Worm (Caenorhabditis elegans) whole organism, L4/young adult: Measurements from ENCODE around the gene set-16.

Experiments used
- W03F9.2 ChIP-seq: fragments of 150-350 bp; optimal IDR thresholded peaks from 2 replicates; lab custom pipeline; 2014; ENCODE audit warnings: missing biosample characterization, missing genetic modification characterization
- dao-5 ChIP-seq: sonication (generic microtip); optimal IDR thresholded peaks from 2 replicates; lab custom pipeline; 2016; ENCODE audit warnings: missing genotype, missing genetic modification characterization, moderate library complexity, missing compliant biosample characterization

DNA sequence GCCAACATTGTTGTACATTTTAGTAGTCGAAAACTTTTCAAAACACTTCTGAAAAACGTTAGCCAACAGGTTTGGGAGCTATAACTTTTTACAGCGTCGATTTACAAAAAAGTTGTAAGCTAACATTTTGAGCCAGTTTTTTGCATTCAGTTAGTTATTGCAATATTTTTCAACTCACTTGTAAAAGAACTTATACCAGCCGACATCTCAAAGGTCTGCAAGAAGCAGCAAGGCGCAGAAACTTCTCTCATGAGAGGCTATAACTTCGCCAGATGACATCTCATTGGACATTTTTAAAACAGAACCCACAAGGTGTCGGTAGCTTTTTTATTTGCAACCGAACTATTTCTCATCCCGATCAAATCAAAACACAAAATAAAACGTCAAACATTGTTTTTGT is 25.8 kb downstream of the set-16 start:
- TF ChIP-seq dao-5 (tag; lab: Kevin White, UChicago) (no peak), W03F9.2 (tag; lab: Kevin White, UChicago) (no peak)
